Fruit fly (Drosophila melanogaster): ENCODE measurements around the gene Myo95E.

DNA sequence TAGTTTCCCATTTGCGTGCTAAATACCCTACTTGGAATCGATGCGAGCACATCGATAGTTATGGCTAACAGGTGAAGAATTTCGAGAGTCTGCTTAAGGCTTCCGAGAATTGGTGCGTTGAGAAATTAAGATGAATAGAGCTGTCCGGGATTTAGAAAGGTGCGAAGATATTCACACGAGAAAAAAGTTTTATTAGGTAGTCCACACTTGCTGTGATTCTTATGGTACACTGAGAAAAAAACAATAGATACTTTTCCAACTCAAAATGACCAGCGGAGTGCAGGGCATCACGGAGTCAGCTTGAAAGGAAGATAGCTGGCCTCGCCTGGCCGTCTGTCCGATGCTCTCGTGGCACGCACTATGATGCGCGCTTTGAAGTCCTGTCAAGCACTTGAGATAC is 16.8 kb downstream of the Myo95E start:
- no peak for TF ChIP-seq CG8478 (optimal IDR thresholded peaks at IDR 0.05)
- no peak for TF ChIP-seq CTCF (optimal IDR thresholded peaks at IDR 0.05)
